Worm (Caenorhabditis elegans) whole organism, L2 larva: ENCODE data around the gene C31E10.11.

ENCODE experiments used
- C34F6.9 ChIP-seq: fragments of 150-350 bp; optimal IDR thresholded peaks from 2 replicates; lab custom pipeline; 2014; ENCODE audit warnings: missing biosample characterization, missing genetic modification characterization
- F13H6.1 ChIP-seq: sonication (generic microtip); optimal IDR thresholded peaks from 2 replicates; lab custom pipeline; 2016; ENCODE audit warnings: missing genetic modification characterization, missing compliant biosample characterization
- Y55F3AM.14 ChIP-seq: fragments of 200-800 bp; sonication (Bioruptor generic); optimal IDR thresholded peaks from 2 replicates; lab custom pipeline; 2018; ENCODE audit warnings: mild to moderate bottlenecking, missing genetic modification characterization, missing compliant biosample characterization
- ZK546.5 ChIP-seq: sonication (generic microtip); optimal IDR thresholded peaks from 2 replicates; lab custom pipeline; 2017; ENCODE audit warnings: missing biosample characterization, missing genetic modification characterization
- alr-1 ChIP-seq: fragments of 150-350 bp; optimal IDR thresholded peaks from 2 replicates; lab custom pipeline; 2014; ENCODE audit warnings: missing biosample characterization, missing genetic modification characterization
- aly-2 ChIP-seq: fragments of 150-350 bp; optimal IDR thresholded peaks from 2 replicates; lab custom pipeline; 2014; ENCODE audit warnings: missing biosample characterization, missing genetic modification characterization
- ama-1 ChIP-seq: fragments of 150-350 bp; optimal IDR thresholded peaks from 2 replicates; lab custom pipeline; 2018; ENCODE audit warnings: inconsistent platforms
- blmp-1 ChIP-seq: sonication (generic microtip); optimal IDR thresholded peaks from 2 replicates; lab custom pipeline; 2017; ENCODE audit warnings: missing genetic modification characterization, mild to moderate bottlenecking, missing compliant biosample characterization, antibody characterized with exemption, moderate library complexity; ENCODE audit not compliant: insufficient read depth
- ceh-16 ChIP-seq: fragments of 150-350 bp; optimal IDR thresholded peaks from 2 replicates; lab custom pipeline; 2014; ENCODE audit warnings: missing biosample characterization, missing genetic modification characterization
- crh-2 ChIP-seq: sonication (generic microtip); optimal IDR thresholded peaks from 2 replicates; lab custom pipeline; 2017; ENCODE audit warnings: missing biosample characterization, missing genetic modification characterization
- dmd-4 ChIP-seq: sonication (generic microtip); optimal IDR thresholded peaks from 2 replicates; lab custom pipeline; 2017; ENCODE audit warnings: missing biosample characterization, missing genetic modification characterization
- egl-27 ChIP-seq: sonication (generic microtip); optimal IDR thresholded peaks from 3 replicates; lab custom pipeline; 2017; ENCODE audit warnings: missing biosample characterization, missing genetic modification reagents, missing genetic modification characterization
- elt-3 ChIP-seq: sonication (generic microtip); optimal IDR thresholded peaks from 2 replicates; lab custom pipeline; 2017; ENCODE audit warnings: missing biosample characterization, missing genetic modification characterization
- fos-1 ChIP-seq: fragments of 150-350 bp; optimal IDR thresholded peaks from 2 replicates; lab custom pipeline; 2014; ENCODE audit warnings: missing biosample characterization, missing genetic modification characterization
- gmeb-1 ChIP-seq: fragments of 150-350 bp; optimal IDR thresholded peaks from 2 replicates; lab custom pipeline; 2014; ENCODE audit warnings: missing biosample characterization, missing genetic modification characterization
- lin-11 ChIP-seq: fragments of 150-350 bp; sonication (generic microtip); optimal IDR thresholded peaks from 2 replicates; lab custom pipeline; 2014; ENCODE audit warnings: missing biosample characterization, missing genetic modification characterization, inconsistent platforms, mixed read lengths
- lin-13 ChIP-seq: fragments of 150-350 bp; optimal IDR thresholded peaks from 2 replicates; lab custom pipeline; 2014; ENCODE audit warnings: missing biosample characterization, missing genetic modification reagents, missing genetic modification characterization
- lin-39 ChIP-seq: fragments of 150-350 bp; optimal IDR thresholded peaks from 2 replicates; lab custom pipeline; 2014; ENCODE audit warnings: missing biosample characterization, missing genetic modification reagents, missing genetic modification characterization
- lsy-2 ChIP-seq, 2 experiments: fragments of 150-350 bp in 1 of 2; sonication (generic microtip) in 1 of 2; optimal IDR thresholded peaks; 2 replicates each; lab custom pipeline; 2014 to 2017; ENCODE audit warnings: missing biosample characterization in 2 of 2, missing genetic modification characterization in 2 of 2
- mab-5 ChIP-seq: fragments of 150-350 bp; optimal IDR thresholded peaks from 2 replicates; lab custom pipeline; 2014; ENCODE audit warnings: missing biosample characterization, missing genetic modification characterization
- mbf-1 ChIP-seq: sonication (generic microtip); optimal IDR thresholded peaks from 2 replicates; lab custom pipeline; 2017; ENCODE audit warnings: missing biosample characterization, missing genetic modification characterization
- mdl-1 ChIP-seq, 2 experiments: fragments of 150-350 bp in 1 of 2; sonication (generic microtip) in 1 of 2; optimal IDR thresholded peaks; 2 replicates each; lab custom pipeline; 2017; ENCODE audit warnings: missing biosample characterization in 2 of 2, missing genetic modification characterization in 2 of 2
- nhr-10 ChIP-seq: sonication (generic microtip); optimal IDR thresholded peaks from 2 replicates; lab custom pipeline; 2017; ENCODE audit warnings: missing biosample characterization, missing genetic modification characterization
- nhr-12 ChIP-seq: fragments of 150-350 bp; optimal IDR thresholded peaks from 2 replicates; lab custom pipeline; 2014; ENCODE audit warnings: missing biosample characterization, missing genetic modification characterization
- nhr-129 ChIP-seq: fragments of 150-350 bp; optimal IDR thresholded peaks from 2 replicates; lab custom pipeline; 2014; ENCODE audit warnings: missing biosample characterization, missing genetic modification characterization
- nhr-21 ChIP-seq: fragments of 150-350 bp; optimal IDR thresholded peaks from 2 replicates; lab custom pipeline; 2014; ENCODE audit warnings: missing biosample characterization, missing genetic modification characterization
- nhr-23 ChIP-seq: fragments of 150-350 bp; optimal IDR thresholded peaks from 2 replicates; lab custom pipeline; 2014; ENCODE audit warnings: missing biosample characterization, missing genetic modification reagents, missing genetic modification characterization
- nhr-237 ChIP-seq: fragments of 150-350 bp; optimal IDR thresholded peaks from 2 replicates; lab custom pipeline; 2014; ENCODE audit warnings: missing biosample characterization, missing genetic modification characterization
- nhr-25 ChIP-seq: fragments of 150-350 bp; sonication (generic microtip); optimal IDR thresholded peaks from 3 replicates; lab custom pipeline; 2014; ENCODE audit warnings: missing biosample characterization, missing genetic modification characterization
- nhr-6 ChIP-seq: fragments of 150-350 bp; optimal IDR thresholded peaks from 2 replicates; lab custom pipeline; 2014; ENCODE audit warnings: missing biosample characterization, missing genetic modification characterization
- peb-1 ChIP-seq: fragments of 150-350 bp; optimal IDR thresholded peaks from 2 replicates; lab custom pipeline; 2014; ENCODE audit warnings: missing biosample characterization, missing genetic modification characterization
- sem-4 ChIP-seq: fragments of 150-350 bp; optimal IDR thresholded peaks from 2 replicates; lab custom pipeline; 2014; ENCODE audit warnings: missing biosample characterization, missing genetic modification reagents, missing genetic modification characterization
- skn-1 ChIP-seq: sonication (generic microtip); optimal IDR thresholded peaks from 2 replicates; lab custom pipeline; 2017; ENCODE audit warnings: missing biosample characterization, missing genetic modification characterization
- sma-3 ChIP-seq: sonication (generic microtip); optimal IDR thresholded peaks from 2 replicates; lab custom pipeline; 2016; ENCODE audit warnings: missing genetic modification reagents, missing genetic modification characterization, missing compliant biosample characterization
- sma-9 ChIP-seq, 2 experiments: fragments of 150-350 bp in 1 of 2; sonication (generic microtip) in 1 of 2; optimal IDR thresholded peaks; 2 replicates each; lab custom pipeline; 2014 to 2016; ENCODE audit warnings: missing genetic modification characterization in 2 of 2, mild to moderate bottlenecking in 1 of 2, missing biosample characterization in 1 of 2, missing compliant biosample characterization in 1 of 2, missing genetic modification reagents in 1 of 2, moderate library complexity in 1 of 2
- unc-39 ChIP-seq: fragments of 150-350 bp; optimal IDR thresholded peaks from 2 replicates; lab custom pipeline; 2014; ENCODE audit warnings: missing biosample characterization, missing genetic modification characterization
- unc-55 ChIP-seq: fragments of 150-350 bp; sonication (generic microtip); optimal IDR thresholded peaks from 3 replicates; lab custom pipeline; 2014; ENCODE audit warnings: missing biosample characterization, missing genetic modification reagents, missing genetic modification characterization
- zag-1 ChIP-seq: fragments of 150-350 bp; optimal IDR thresholded peaks from 2 replicates; lab custom pipeline; 2014; ENCODE audit warnings: missing biosample characterization, missing genetic modification characterization
- ztf-4 ChIP-seq: fragments of 150-350 bp; optimal IDR thresholded peaks from 2 replicates; lab custom pipeline; 2014; ENCODE audit warnings: missing biosample characterization, missing genetic modification characterization

C31E10.11 gene

DNA sequence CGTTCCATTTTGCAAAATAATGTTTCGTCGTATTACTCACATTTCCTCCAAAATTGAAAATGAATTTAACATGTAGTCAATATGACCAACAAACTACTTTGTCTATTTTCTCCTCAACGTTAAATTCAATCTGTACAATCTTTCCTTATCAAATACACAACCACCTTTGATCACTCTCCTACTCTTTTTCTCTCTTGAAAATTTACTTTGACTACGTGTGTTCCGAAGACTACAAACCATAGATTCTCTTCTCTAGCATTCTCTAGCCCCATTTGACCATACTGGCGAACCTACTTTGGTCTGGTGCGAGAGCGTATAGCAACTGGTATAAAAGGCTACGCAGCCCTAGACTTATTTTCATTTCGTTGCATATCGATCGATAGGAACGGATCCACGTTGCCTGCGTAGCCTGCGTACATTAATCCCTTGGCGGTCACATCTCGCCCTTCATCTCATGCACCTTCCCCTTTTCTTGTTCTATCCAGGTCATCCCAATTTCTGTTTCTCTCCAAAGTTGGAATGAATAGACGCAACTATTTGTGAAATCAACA lies 9.7 kb upstream of the C31E10.11 start:
- peak; percentile 55 for TF ChIP-seq fos-1 (tag; lab: Kevin White, UChicago)
- TF ChIP-seq nhr-25 (tag; lab: Kevin White, UChicago), result peak; percentile 32
- TF ChIP-seq nhr-129 (tag; lab: Kevin White, UChicago), result peak; percentile 3
- peak; percentile 33 for TF ChIP-seq sma-3 (GFP tag; lab: Kevin White, UChicago)
- no peak for TF ChIP-seq lin-13 (GFP tag; lab: Kevin White, UChicago)
- TF ChIP-seq sma-9 (GFP tag; optimal IDR thresholded peaks at IDR 0.05; lab: Kevin White, UChicago), result peak; percentile 65
- TF ChIP-seq sma-9 (tag; optimal IDR thresholded peaks at IDR 0.05; lab: Kevin White, UChicago), result no peak
- TF ChIP-seq aly-2 (tag; lab: Kevin White, UChicago), result no peak
- peak; percentile 60 for TF ChIP-seq crh-2 (tag; lab: Kevin White, UChicago)

DNA sequence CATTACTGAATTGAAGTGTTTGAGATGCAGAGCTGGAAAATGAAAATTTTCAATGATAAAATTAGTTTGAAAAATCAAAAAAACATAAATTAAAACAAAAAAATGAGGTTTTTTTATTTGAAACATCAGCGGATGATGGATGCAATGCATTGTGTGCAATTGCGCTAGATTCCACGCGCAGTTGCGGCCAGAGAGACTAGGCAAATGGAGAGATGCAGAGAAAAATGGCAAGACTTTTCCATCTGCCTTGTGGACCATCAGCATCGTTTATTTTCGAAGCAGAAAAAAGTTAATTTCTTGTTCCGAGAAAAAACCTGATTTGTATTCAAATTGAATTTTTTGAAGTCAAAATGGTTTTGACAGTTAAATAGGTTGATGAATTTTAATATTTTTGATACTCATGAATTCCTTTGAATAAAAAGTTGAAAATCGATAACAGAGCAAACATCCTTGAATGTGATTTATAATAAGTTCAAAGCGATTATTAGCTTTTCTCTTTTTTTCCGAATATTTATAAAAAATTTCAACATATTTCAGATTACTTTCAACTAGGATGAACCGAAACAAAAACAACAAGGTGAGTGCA lies 5.3 kb upstream of the C31E10.11 start, which contains the start of the genes C31E10.5 and C31E10.6:
Gene C31E10.5, minus strand, starts transcription at position 32 of the 586 bp plus-strand sequence.
Gene C31E10.6, plus strand, starts transcription at position 536 of the 586 bp plus-strand sequence.
- no peak for TF ChIP-seq sma-9 (GFP tag; optimal IDR thresholded peaks at IDR 0.05; lab: Kevin White, UChicago)
- no peak for TF ChIP-seq sma-9 (tag; optimal IDR thresholded peaks at IDR 0.05; lab: Kevin White, UChicago)
- peak; percentile 60 for TF ChIP-seq F13H6.1 (tag; lab: Kevin White, UChicago)
- TF ChIP-seq zag-1, result no peak
- no peak for TF ChIP-seq lin-39
- no peak for TF ChIP-seq nhr-10 (tag; lab: Kevin White, UChicago)
- peak in 1 of 2 experiments; percentile 32 for TF ChIP-seq lsy-2 (tag; optimal IDR thresholded peaks at IDR 0.05; lab: Kevin White, UChicago)
- peak; percentile 26 for TF ChIP-seq sem-4 (tag; lab: Kevin White, UChicago)
- TF ChIP-seq fos-1 (tag; lab: Kevin White, UChicago), result peak; percentile 34
- peak; percentile 61 for TF ChIP-seq nhr-129 (tag; lab: Kevin White, UChicago)
- no peak for TF ChIP-seq nhr-23
- peak in 1 of 2 experiments; percentile 7 for TF ChIP-seq mdl-1 (tag; optimal IDR thresholded peaks at IDR 0.05; lab: Kevin White, UChicago)
- TF ChIP-seq lin-13 (GFP tag; lab: Kevin White, UChicago), result peak; percentile 49
- no peak for TF ChIP-seq ztf-4 (tag; lab: Kevin White, UChicago)
- TF ChIP-seq ama-1 (lab: Kevin White, UChicago), result no peak
- TF ChIP-seq unc-55 (GFP tag; lab: Kevin White, UChicago), result peak; percentile 71
- no peak for TF ChIP-seq peb-1 (tag; lab: Kevin White, UChicago)
- TF ChIP-seq C34F6.9 (tag; lab: Kevin White, UChicago), result peak; percentile 66
- peak; percentile 14 for TF ChIP-seq nhr-21 (tag; lab: Kevin White, UChicago)
- TF ChIP-seq nhr-25 (tag; lab: Kevin White, UChicago), result no peak
- TF ChIP-seq Y55F3AM.14, result no peak
- peak; percentile 46 for TF ChIP-seq gmeb-1
- TF ChIP-seq lin-11 (tag; lab: Kevin White, UChicago), result no peak
- TF ChIP-seq crh-2 (tag; lab: Kevin White, UChicago), result peak; percentile 45
- no peak for TF ChIP-seq alr-1 (tag; lab: Kevin White, UChicago)
- TF ChIP-seq unc-39 (tag; lab: Kevin White, UChicago), result no peak
- TF ChIP-seq egl-27 (tag; lab: Kevin White, UChicago), result no peak
- no peak for TF ChIP-seq nhr-237 (tag; lab: Kevin White, UChicago)
- TF ChIP-seq mab-5, result no peak
- TF ChIP-seq nhr-6 (tag; lab: Kevin White, UChicago), result no peak
- no peak for TF ChIP-seq dmd-4 (tag; lab: Kevin White, UChicago)
- peak; percentile 19 for TF ChIP-seq sma-3 (GFP tag; lab: Kevin White, UChicago)
- no peak for TF ChIP-seq ceh-16 (tag; lab: Kevin White, UChicago)

- TF ChIP-seq ceh-16 (tag; lab: Kevin White, UChicago) (no peak), blmp-1 (tag; lab: Kevin White, UChicago) (no peak), mbf-1 (tag; lab: Kevin White, UChicago) (no peak), sma-3 (GFP tag; lab: Kevin White, UChicago) (no peak), lin-39 (no peak), mab-5 (no peak), nhr-12 (tag; lab: Kevin White, UChicago) (no peak), nhr-25 (tag; lab: Kevin White, UChicago) (no peak), crh-2 (tag; lab: Kevin White, UChicago) (no peak), skn-1 (tag; lab: Kevin White, UChicago) (no peak), mdl-1 (tag; optimal IDR thresholded peaks at IDR 0.05; lab: Kevin White, UChicago) (no peak), gmeb-1 (no peak), elt-3 (no peak), nhr-129 (tag; lab: Kevin White, UChicago) (no peak), nhr-21 (tag; lab: Kevin White, UChicago) (no peak), sma-9 (GFP tag; optimal IDR thresholded peaks at IDR 0.05; lab: Kevin White, UChicago) (no peak), sma-9 (tag; optimal IDR thresholded peaks at IDR 0.05; lab: Kevin White, UChicago) (no peak), fos-1 (tag; lab: Kevin White, UChicago) (no peak), nhr-10 (tag; lab: Kevin White, UChicago) (no peak), ZK546.5 (tag; lab: Kevin White, UChicago) (no peak)
These were observed 4.3 kb downstream of the C31E10.11 start, which contains the start of gene irld-24 for ce11 chrX:13986307-13986706. Gene irld-24, plus strand, starts transcription at chrX:13986607.
